Worm (Caenorhabditis elegans) whole organism, L2 larva: ENCODE measurements around the gene sdz-5.

Experiments
- nhr-12 ChIP-seq: fragments of 150-350 bp; optimal IDR thresholded peaks from 2 replicates; lab custom pipeline; 2014; ENCODE audit warnings: missing biosample characterization, missing genetic modification characterization
- nhr-25 ChIP-seq: fragments of 150-350 bp; sonication (generic microtip); optimal IDR thresholded peaks from 3 replicates; lab custom pipeline; 2014; ENCODE audit warnings: missing biosample characterization, missing genetic modification characterization

ce11 chrII:2979061-2979460, 29.4 kb upstream of the sdz-5 start:
- no peak for TF ChIP-seq nhr-12 (tag; lab: Kevin White, UChicago)
- no peak for TF ChIP-seq nhr-25
